Fruit fly (Drosophila melanogaster) whole organism, prepupa: ENCODE measurements around the gene CG7378.

Experiments
- Blimp-1 ChIP-seq: fragments of 200-800 bp; sonication (Bioruptor generic); optimal IDR thresholded peaks from 3 replicates; lab custom pipeline; 2017; ENCODE audit warnings: missing biosample characterization, missing genetic modification characterization, mild to moderate bottlenecking, moderate library complexity, missing genetic modification reagents
- CG11294 ChIP-seq: fragments of 200-800 bp; sonication (Bioruptor generic); IDR thresholded peaks from 2 replicates; pipeline ENCODE4 v1.3.6; 2022; ENCODE audit warnings: missing biosample characterization, missing genetic modification characterization
- CG11902 ChIP-seq: fragments of 200-800 bp; sonication (Bioruptor generic); optimal IDR thresholded peaks from 3 replicates; lab custom pipeline; 2016; ENCODE audit warnings: missing biosample characterization, missing genetic modification characterization
- CG15336 ChIP-seq: fragments of 200-800 bp; sonication (Bioruptor generic); IDR thresholded peaks from 2 replicates; pipeline ENCODE4 v1.3.6; 2022; ENCODE audit warnings: missing biosample characterization, missing genetic modification characterization
- CG16779 ChIP-seq: fragments of 200-800 bp; sonication (Bioruptor generic); optimal IDR thresholded peaks from 3 replicates; lab custom pipeline; 2017; ENCODE audit warnings: missing biosample characterization, mild to moderate bottlenecking, missing genetic modification characterization
- CG3032 ChIP-seq: fragments of 200-800 bp; optimal IDR thresholded peaks from 2 replicates; lab custom pipeline; 2019; ENCODE audit warnings: missing biosample characterization, mild to moderate bottlenecking, missing genetic modification characterization, moderate library complexity
- CG31627 ChIP-seq: fragments of 200-800 bp; sonication (Bioruptor generic); optimal IDR thresholded peaks from 3 replicates; lab custom pipeline; 2016; ENCODE audit warnings: missing biosample characterization, missing genetic modification characterization
- CG32006 ChIP-seq: fragments of 200-800 bp; sonication (Bioruptor generic); optimal IDR thresholded peaks from 3 replicates; lab custom pipeline; 2017; ENCODE audit warnings: missing biosample characterization, mild to moderate bottlenecking, missing genetic modification characterization
- CG34406 ChIP-seq: fragments of 200-800 bp; sonication (Bioruptor generic); optimal IDR thresholded peaks from 3 replicates; lab custom pipeline; 2016; ENCODE audit warnings: missing biosample characterization, missing genetic modification characterization
- CG3919 ChIP-seq: fragments of 200-800 bp; sonication (Bioruptor generic); optimal IDR thresholded peaks from 3 replicates; lab custom pipeline; 2016; ENCODE audit warnings: missing biosample characterization, missing genetic modification characterization
- CG6163 ChIP-seq: fragments of 200-800 bp; sonication (Bioruptor generic); IDR thresholded peaks from 3 replicates; pipeline ENCODE4 v1.3.6; 2022; ENCODE audit warnings: missing biosample characterization, missing genetic modification characterization
- CG6792 ChIP-seq: fragments of 200-800 bp; sonication (Bioruptor generic); optimal IDR thresholded peaks from 3 replicates; lab custom pipeline; 2016; ENCODE audit warnings: missing biosample characterization, missing genetic modification characterization
- CG7368 ChIP-seq: fragments of 200-800 bp; sonication (Bioruptor generic); optimal IDR thresholded peaks from 3 replicates; lab custom pipeline; 2016; ENCODE audit warnings: missing biosample characterization, missing genetic modification characterization
- CG8632 ChIP-seq: fragments of 200-800 bp; sonication (Bioruptor generic); optimal IDR thresholded peaks from 3 replicates; lab custom pipeline; 2016; ENCODE audit warnings: missing biosample characterization, missing genetic modification characterization
- CG9139 ChIP-seq: fragments of 200-800 bp; sonication (Bioruptor generic); optimal IDR thresholded peaks from 3 replicates; lab custom pipeline; 2017; ENCODE audit warnings: missing biosample characterization, mild to moderate bottlenecking, missing genetic modification characterization
- Eip78C ChIP-seq: fragments of 200-800 bp; sonication (Bioruptor generic); peaks from one replicate; lab custom pipeline; 2016; ENCODE audit warnings: missing biosample characterization, missing genetic modification characterization
- Ets96B ChIP-seq: fragments of 200-800 bp; optimal IDR thresholded peaks from 2 replicates; lab custom pipeline; 2019; ENCODE audit warnings: missing biosample characterization, mild to moderate bottlenecking, missing genetic modification characterization, moderate library complexity
- Gug ChIP-seq: fragments of 200-800 bp; sonication (Bioruptor generic); IDR thresholded peaks from 2 replicates; pipeline ENCODE4 v1.3.6; 2022; ENCODE audit warnings: missing biosample characterization, missing genetic modification characterization
- Hr38 ChIP-seq: sonication (Bioruptor generic); optimal IDR thresholded peaks from 2 replicates; lab custom pipeline; 2016; ENCODE audit warnings: missing biosample characterization, missing genetic modification characterization
- OdsH ChIP-seq: fragments of 200-800 bp; sonication (Bioruptor generic); optimal IDR thresholded peaks from 3 replicates; lab custom pipeline; 2016; ENCODE audit warnings: missing biosample characterization, missing genetic modification characterization
- Smox ChIP-seq: fragments of 200-800 bp; sonication (Bioruptor generic); optimal IDR thresholded peaks from 3 replicates; lab custom pipeline; 2016; ENCODE audit warnings: missing biosample characterization, missing genetic modification characterization
- Sox102F ChIP-seq: fragments of 200-800 bp; sonication (Bioruptor generic); optimal IDR thresholded peaks from 2 replicates; lab custom pipeline; 2016; ENCODE audit warnings: missing biosample characterization, mild to moderate bottlenecking, missing genetic modification characterization
- Sox15 ChIP-seq: fragments of 200-800 bp; sonication (Bioruptor generic); optimal IDR thresholded peaks from 3 replicates; lab custom pipeline; 2016; ENCODE audit warnings: missing biosample characterization, missing genetic modification characterization
- achi ChIP-seq: fragments of 200-800 bp; sonication (Bioruptor generic); optimal IDR thresholded peaks from 3 replicates; lab custom pipeline; 2016; ENCODE audit warnings: missing biosample characterization, missing genetic modification characterization
- acj6 ChIP-seq: fragments of 200-800 bp; sonication (Bioruptor generic); optimal IDR thresholded peaks from 3 replicates; lab custom pipeline; 2016; ENCODE audit warnings: missing biosample characterization, missing genetic modification characterization
- cyc ChIP-seq: fragments of 200-800 bp; sonication (Bioruptor generic); optimal IDR thresholded peaks from 3 replicates; lab custom pipeline; 2016; ENCODE audit warnings: missing biosample characterization, missing genetic modification characterization
- dsx ChIP-seq: fragments of 200-800 bp; optimal IDR thresholded peaks from 3 replicates; lab custom pipeline; 2019; ENCODE audit warnings: missing biosample characterization, mild to moderate bottlenecking, missing genetic modification characterization, moderate library complexity; ENCODE audit not compliant: poor library complexity, severe bottlenecking
- eg ChIP-seq: fragments of 200-800 bp; sonication (Bioruptor generic); IDR thresholded peaks from 3 replicates; pipeline ENCODE4 v1.3.6; 2022; ENCODE audit warnings: missing biosample characterization, missing genetic modification characterization
- fd85E ChIP-seq: fragments of 200-800 bp; sonication (Bioruptor generic); optimal IDR thresholded peaks from 3 replicates; lab custom pipeline; 2016; ENCODE audit warnings: missing biosample characterization, missing genetic modification characterization
- net ChIP-seq: fragments of 200-800 bp; sonication (Bioruptor generic); optimal IDR thresholded peaks from 3 replicates; lab custom pipeline; 2016; ENCODE audit warnings: missing biosample characterization, missing genetic modification characterization
- salr ChIP-seq, 2 experiments: fragments of 200-800 bp; sonication (Bioruptor generic); optimal IDR thresholded peaks; 3 replicates each; lab custom pipeline; 2016 to 2018; ENCODE audit warnings: missing biosample characterization in 2 of 2, missing genetic modification characterization in 2 of 2, mild to moderate bottlenecking in 1 of 2
- ss ChIP-seq, 2 experiments: fragments of 200-800 bp; sonication (Bioruptor generic); optimal IDR thresholded peaks; 2 replicates in 1 of 2; 3 replicates in 1 of 2; lab custom pipeline; 2017 to 2018; ENCODE audit warnings: mild to moderate bottlenecking in 2 of 2, missing biosample characterization in 2 of 2, missing genetic modification characterization in 2 of 2, moderate library complexity in 1 of 2
- svp ChIP-seq: fragments of 200-800 bp; sonication (Bioruptor generic); peaks from one replicate; lab custom pipeline; 2016; ENCODE audit warnings: missing biosample characterization, missing genetic modification characterization
- topi ChIP-seq: fragments of 200-800 bp; sonication (Bioruptor generic); optimal IDR thresholded peaks from 3 replicates; lab custom pipeline; 2016; ENCODE audit warnings: missing biosample characterization, missing genetic modification characterization

CG7378 gene

DNA sequence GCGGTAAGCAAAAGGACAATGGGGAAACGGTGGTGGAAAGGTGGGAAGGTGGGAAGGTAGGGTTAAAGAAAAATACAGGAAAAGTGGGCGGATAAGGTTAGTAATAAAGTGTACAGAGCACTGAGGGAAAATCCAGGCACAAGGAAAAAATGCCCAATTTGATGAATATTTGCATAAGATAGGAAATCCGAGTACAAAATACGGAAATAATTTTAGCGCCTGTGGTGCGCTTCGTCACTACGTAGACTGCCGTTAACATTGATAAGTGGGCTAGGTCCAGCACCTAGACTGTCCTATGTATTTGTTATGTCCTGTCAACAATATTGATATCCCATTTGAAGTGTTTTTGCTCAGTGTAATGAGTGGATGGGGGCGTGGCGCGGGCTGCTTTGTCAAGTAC, 748 bp downstream of the CG7378 start:
- no peak for TF ChIP-seq dsx (GFP tag; lab: Kevin White, UChicago)
- TF ChIP-seq CG6792 (GFP tag; lab: Kevin White, UChicago), result no peak
- no peak for TF ChIP-seq CG32006 (GFP tag; lab: Kevin White, UChicago)
- no peak for TF ChIP-seq CG31627
- no peak for TF ChIP-seq Gug (GFP tag; lab: Robert Waterston, UW)
- no peak for TF ChIP-seq net (GFP tag; lab: Kevin White, UChicago)
- TF ChIP-seq cyc, result no peak
- TF ChIP-seq Smox (GFP tag; lab: Kevin White, UChicago), result no peak
- no peak for TF ChIP-seq achi (GFP tag; lab: Kevin White, UChicago)
- TF ChIP-seq CG8632 (GFP tag; lab: Kevin White, UChicago), result no peak

- TF ChIP-seq Hr38 (GFP tag; lab: Kevin White, UChicago) (no peak), fd85E (GFP tag; lab: Kevin White, UChicago) (no peak), OdsH (GFP tag; lab: Kevin White, UChicago) (no peak), Eip78C (GFP tag; lab: Kevin White, UChicago) (peak; percentile 53), Sox15 (GFP tag; lab: Kevin White, UChicago) (no peak), CG15336 (GFP tag; lab: Robert Waterston, UW) (0 out of 2 replicates have a peak, but pooled peaks have one; percentile 29), Ets96B (tag; lab: Kevin White, UChicago) (no peak), salr (GFP tag; optimal IDR thresholded peaks at IDR 0.05; lab: Kevin White, UChicago) (no peak), CG6163 (GFP tag; lab: Robert Waterston, UW) (0 out of 3 replicates have a peak, but pooled peaks have one; percentile 23), eg (GFP tag; lab: Robert Waterston, UW) (0 out of 3 replicates have a peak, but pooled peaks have one; percentile 10), CG31627 (no peak), CG7368 (no peak), CG34406 (GFP tag; lab: Kevin White, UChicago) (no peak), CG32006 (GFP tag; lab: Kevin White, UChicago) (peak; percentile 21)
Measured at dm6 chrX:18902800-18903199, 2.6 kb downstream of the CG7378 start.

dm6 chrX:18905152-18905551, 4.9 kb downstream of the CG7378 start:
- TF ChIP-seq eg (GFP tag; lab: Robert Waterston, UW), result no peak
- no peak for TF ChIP-seq acj6 (GFP tag; lab: Kevin White, UChicago)
- no peak for TF ChIP-seq Sox102F (GFP tag; lab: Kevin White, UChicago)

dm6 chrX:18910827-18911226, 10.6 kb downstream of the CG7378 start:
- TF ChIP-seq CG32006 (GFP tag; lab: Kevin White, UChicago) (no peak), CG9139 (no peak), topi (GFP tag; lab: Kevin White, UChicago) (no peak), CG11902 (no peak)

DNA sequence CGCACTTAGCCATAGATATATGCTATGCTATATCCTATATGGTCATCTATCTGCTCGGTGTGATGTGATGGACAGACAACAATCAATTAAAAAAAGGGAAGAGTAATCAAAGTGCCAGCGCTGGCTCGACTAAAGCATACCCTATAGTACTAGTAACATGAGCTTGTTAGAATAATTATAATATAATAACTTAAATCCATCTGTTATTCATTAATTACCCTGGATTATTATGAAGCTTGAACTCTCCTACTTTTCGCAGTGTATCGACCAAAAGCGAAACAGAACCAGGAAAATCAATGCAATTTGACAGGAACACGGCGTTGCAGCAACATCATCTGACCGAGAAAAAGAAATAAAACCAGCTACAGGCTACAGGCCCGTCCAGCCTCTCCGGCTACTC, 13.1 kb downstream of the CG7378 start:
- TF ChIP-seq CG3032 (tag; lab: Kevin White, UChicago) (peak; percentile 5), svp (GFP tag; lab: Kevin White, UChicago) (peak; percentile 56), CG16779 (tag; lab: Kevin White, UChicago) (no peak), CG15336 (GFP tag; lab: Robert Waterston, UW) (no peak), Blimp-1 (GFP tag; lab: Kevin White, UChicago) (no peak), Ets96B (tag; lab: Kevin White, UChicago) (peak; percentile 12), Eip78C (GFP tag; lab: Kevin White, UChicago) (peak; percentile 57), CG31627 (no peak), CG11294 (GFP tag; lab: Robert Waterston, UW) (no peak), Hr38 (GFP tag; lab: Kevin White, UChicago) (no peak)

DNA sequence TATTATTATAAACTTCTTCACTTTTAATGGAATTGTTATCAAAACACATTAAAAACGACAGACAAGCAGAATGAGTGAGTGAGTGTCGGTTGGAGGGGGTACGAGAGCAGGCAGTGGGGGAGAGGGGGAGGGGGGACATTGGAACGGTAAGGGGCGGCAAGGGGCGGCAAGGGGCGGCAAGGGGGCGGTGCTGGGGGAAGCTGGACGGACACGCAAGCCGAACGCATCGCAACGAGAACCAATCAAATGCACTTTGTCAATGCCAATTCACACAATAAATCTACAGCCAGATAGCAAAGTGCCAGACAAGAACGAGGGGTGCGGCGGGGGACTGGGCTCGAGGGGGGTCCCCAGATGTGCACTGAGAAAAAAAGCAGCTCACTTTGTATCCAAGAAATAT, 13.6 kb downstream of the CG7378 start:
- peak in 1 of 2 experiments; percentile 72 for TF ChIP-seq ss (GFP tag; optimal IDR thresholded peaks at IDR 0.05; lab: Kevin White, UChicago)
- no peak for TF ChIP-seq CG3919 (GFP tag; lab: Kevin White, UChicago)
